Fruit fly (Drosophila melanogaster): ENCODE data around the gene CenG1A.

Gene CenG1A

dm6 chr2L:13839744-13840151 lies 4.4 kb downstream of the CenG1A start (continued):
- TF ChIP-seq ab (GFP tag; optimal IDR thresholded peaks at IDR 0.05): peak; percentile 39
- TF ChIP-seq CG14667 (GFP tag; IDR thresholded peaks at IDR 0.05): peak; percentile 33
- TF ChIP-seq kni (GFP tag; optimal IDR thresholded peaks at IDR 0.05): no peak
- TF ChIP-seq tio (GFP tag; optimal IDR thresholded peaks at IDR 0.05): peak; percentile 69
- TF ChIP-seq en (GFP tag; optimal IDR thresholded peaks at IDR 0.05): peak; percentile 83
- peak; percentile 80 for TF ChIP-seq tgo (GFP tag; IDR thresholded peaks at IDR 0.05)
- TF ChIP-seq sna (GFP tag; IDR thresholded peaks at IDR 0.05; ENCODE audit: partially characterized antibody): no peak
- 0 out of 3 replicates have a peak, but pooled peaks have one; percentile 37 for TF ChIP-seq zfh1 (GFP tag; IDR thresholded peaks at IDR 0.05)
- peak; percentile 65; the same call in 2 of the 3 replicates for TF ChIP-seq CG34422 (GFP tag; IDR thresholded peaks at IDR 0.05)
- peak; percentile 68 for TF ChIP-seq CG30431 (GFP tag; optimal IDR thresholded peaks at IDR 0.05)
- peak; percentile 11 for TF ChIP-seq CG1603 (tag; optimal IDR thresholded peaks at IDR 0.05)
- peak; percentile 52 for TF ChIP-seq CG15011 (GFP tag; optimal IDR thresholded peaks at IDR 0.05)
- TF ChIP-seq Taf1 (GFP tag; IDR thresholded peaks at IDR 0.05): 0 out of 2 replicates have a peak, but pooled peaks have one; percentile 44
- TF ChIP-seq CG12744 (GFP tag; optimal IDR thresholded peaks at IDR 0.05): peak; percentile 66
- TF ChIP-seq pzg (GFP tag; optimal IDR thresholded peaks at IDR 0.05): no peak
- peak; percentile 43 for TF ChIP-seq CG4328 (GFP tag; optimal IDR thresholded peaks at IDR 0.05)
- no peak for TF ChIP-seq CG9797 (GFP tag; optimal IDR thresholded peaks at IDR 0.05)
- TF ChIP-seq peb (GFP tag; IDR thresholded peaks at IDR 0.05): peak; percentile 62; the same call in 1 of the 2 replicates
- no peak for TF ChIP-seq MTF-1 (GFP tag; optimal IDR thresholded peaks at IDR 0.05; ENCODE audit: borderline replicate concordance)
- TF ChIP-seq CG8944 (GFP tag; optimal IDR thresholded peaks at IDR 0.05): peak; percentile 58
- TF ChIP-seq CG17385 (GFP tag; optimal IDR thresholded peaks at IDR 0.05): peak; percentile 76
- TF ChIP-seq Sox100B (GFP tag; optimal IDR thresholded peaks at IDR 0.05): peak; percentile 85
- no peak for TF ChIP-seq unc-4 (GFP tag; IDR thresholded peaks at IDR 0.05; ENCODE audit: partially characterized antibody)
- TF ChIP-seq CG31365 (tag; optimal IDR thresholded peaks at IDR 0.05): no peak
- TF ChIP-seq ash1 (GFP tag; optimal IDR thresholded peaks at IDR 0.05): no peak
- peak; percentile 58 for TF ChIP-seq HLH54F (GFP tag; optimal IDR thresholded peaks at IDR 0.05)
- TF ChIP-seq jumu (GFP tag; optimal IDR thresholded peaks at IDR 0.05): peak; percentile 66
- TF ChIP-seq exex (tag; optimal IDR thresholded peaks at IDR 0.05): no peak
- TF ChIP-seq dpn (GFP tag; optimal IDR thresholded peaks at IDR 0.05): peak; percentile 81 to 83
- TF ChIP-seq CG6854 (GFP tag; optimal IDR thresholded peaks at IDR 0.05): peak; percentile 2
- TF ChIP-seq CG12236 (GFP tag; optimal IDR thresholded peaks at IDR 0.05): peak; percentile 37
- TF ChIP-seq slbo (GFP tag; IDR thresholded peaks at IDR 0.05): peak; percentile 80
- TF ChIP-seq psq (GFP tag; optimal IDR thresholded peaks at IDR 0.05): peak; percentile 43
- TF ChIP-seq lab (GFP tag; optimal IDR thresholded peaks at IDR 0.05): peak; percentile 73
- TF ChIP-seq CG17568 (GFP tag; optimal IDR thresholded peaks at IDR 0.05): no peak
- peak; percentile 67 for TF ChIP-seq E2f2 (GFP tag; IDR thresholded peaks at IDR 0.05)
- peak; percentile 36 for TF ChIP-seq tup (GFP tag; optimal IDR thresholded peaks at IDR 0.05)
- no peak for TF ChIP-seq ftz-f1 (GFP tag; optimal IDR thresholded peaks at IDR 0.05)
- TF ChIP-seq ranshi (GFP tag; IDR thresholded peaks at IDR 0.05): peak; percentile 70
- peak; percentile 63 for TF ChIP-seq CG16815 (GFP tag; optimal IDR thresholded peaks at IDR 0.05)
- TF ChIP-seq Ravus (GFP tag; IDR thresholded peaks at IDR 0.05): peak; percentile 48
- peak; percentile 72 for TF ChIP-seq Six4 (GFP tag; optimal IDR thresholded peaks at IDR 0.05)
- peak; percentile 47 for TF ChIP-seq jing (GFP tag; optimal IDR thresholded peaks at IDR 0.05)
- peak; percentile 80 for TF ChIP-seq ewg (GFP tag; optimal IDR thresholded peaks at IDR 0.05)
- TF ChIP-seq CG11560 (tag; IDR thresholded peaks at IDR 0.05): no peak
- peak; percentile 81 for TF ChIP-seq CG4854 (GFP tag; optimal IDR thresholded peaks at IDR 0.05)
- TF ChIP-seq CG15479 (GFP tag; optimal IDR thresholded peaks at IDR 0.05): no peak
- no peak; the same call in 2 of the 3 replicates for TF ChIP-seq Optix (GFP tag; IDR thresholded peaks at IDR 0.05)
- no peak for TF ChIP-seq CG34224 (GFP tag; IDR thresholded peaks at IDR 0.05; ENCODE audit: partially characterized antibody)
- no peak for TF ChIP-seq CG11247 (GFP tag; IDR thresholded peaks at IDR 0.05)
- no peak for TF ChIP-seq fd102C (GFP tag; optimal IDR thresholded peaks at IDR 0.05)

All from whole organism, embryonic.